Fruit fly (Drosophila melanogaster) whole organism, embryonic: ENCODE results near the gene CG34256.

Source experiments
- Ada2b ChIP-seq: fragments of 200-800 bp; sonication (Bioruptor generic); IDR thresholded peaks from 2 replicates; pipeline ENCODE4 v1.3.6; 2022; ENCODE audit warnings: missing biosample characterization, missing genetic modification characterization
- Awh ChIP-seq: fragments of 200-800 bp; sonication (Bioruptor generic); IDR thresholded peaks from 2 replicates; pipeline ENCODE4, ENCODE4 v1.3.6; 2022; ENCODE audit warnings: missing biosample characterization, missing genetic modification characterization
- C15 ChIP-seq: fragments of 200-800 bp; sonication (Bioruptor generic); IDR thresholded peaks from 3 replicates; pipeline ENCODE4 v1.3.6; 2022; ENCODE audit warnings: missing biosample characterization, missing genetic modification characterization
- CG1024 ChIP-seq: fragments of 200-800 bp; sonication (Bioruptor generic); IDR thresholded peaks from 2 replicates; pipeline ENCODE4 v1.3.6; 2022; ENCODE audit warnings: missing biosample characterization, missing genetic modification characterization
- CG10431 ChIP-seq: fragments of 200-800 bp; sonication (Bioruptor generic); optimal IDR thresholded peaks from 3 replicates; lab custom pipeline; 2018; ENCODE audit warnings: missing biosample characterization, mild to moderate bottlenecking, missing genetic modification characterization
- CG10543 ChIP-seq: fragments of 200-800 bp; sonication (Bioruptor generic); optimal IDR thresholded peaks from 3 replicates; lab custom pipeline; 2017; ENCODE audit warnings: missing biosample characterization, mild to moderate bottlenecking, missing genetic modification characterization, moderate library complexity
- CG12769 ChIP-seq: fragments of 200-800 bp; sonication (Bioruptor generic); optimal IDR thresholded peaks from 2 replicates; lab custom pipeline; 2019; ENCODE audit warnings: missing biosample characterization, mild to moderate bottlenecking, missing genetic modification characterization, moderate library complexity
- CG13424 ChIP-seq: fragments of 200-800 bp; sonication (Bioruptor generic); optimal IDR thresholded peaks from 2 replicates; lab custom pipeline; 2019; ENCODE audit warnings: missing biosample characterization, mild to moderate bottlenecking, missing genetic modification characterization, moderate library complexity
- CG13775 ChIP-seq: fragments of 200-800 bp; sonication (Bioruptor generic); optimal IDR thresholded peaks from 3 replicates; lab custom pipeline; 2017; ENCODE audit warnings: missing biosample characterization, mild to moderate bottlenecking, missing genetic modification characterization
- CG13894 ChIP-seq: fragments of 200-800 bp; sonication (Bioruptor generic); optimal IDR thresholded peaks from 3 replicates; lab custom pipeline; 2018; ENCODE audit warnings: missing biosample characterization, mild to moderate bottlenecking, missing genetic modification characterization, moderate library complexity
- CG14860 ChIP-seq: fragments of 200-800 bp; sonication (Bioruptor generic); IDR thresholded peaks from 3 replicates; pipeline ENCODE4 v1.3.6; 2022; ENCODE audit warnings: missing biosample characterization, missing genetic modification characterization; ENCODE audit not compliant: partially characterized antibody
- CG15011 ChIP-seq: fragments of 200-800 bp; sonication (Bioruptor generic); optimal IDR thresholded peaks from 3 replicates; lab custom pipeline; 2018; ENCODE audit warnings: missing biosample characterization, mild to moderate bottlenecking, missing genetic modification characterization
- CG17612 ChIP-seq: fragments of 200-800 bp; sonication (Bioruptor generic); IDR thresholded peaks from 2 replicates; pipeline ENCODE4 v1.3.6; 2022; ENCODE audit warnings: missing biosample characterization, missing genetic modification characterization
- CG30403 ChIP-seq: fragments of 200-800 bp; sonication (Bioruptor generic); optimal IDR thresholded peaks from 3 replicates; lab custom pipeline; 2016; ENCODE audit warnings: missing biosample characterization, missing genetic modification characterization
- CG32767 ChIP-seq: fragments of 200-800 bp; sonication (Bioruptor generic); IDR thresholded peaks from 2 replicates; pipeline ENCODE4 v1.3.6; 2022; ENCODE audit warnings: missing biosample characterization, missing genetic modification characterization
- CG5245 ChIP-seq: fragments of 200-800 bp; sonication (Bioruptor generic); optimal IDR thresholded peaks from 3 replicates; lab custom pipeline; 2016; ENCODE audit warnings: missing biosample characterization, missing genetic modification characterization
- CG7556 ChIP-seq: fragments of 200-800 bp; sonication (Bioruptor generic); optimal IDR thresholded peaks from 2 replicates; lab custom pipeline; 2017; ENCODE audit warnings: missing biosample characterization, mild to moderate bottlenecking, missing genetic modification characterization
- CG7786 ChIP-seq: fragments of 200-800 bp; sonication (Bioruptor generic); optimal IDR thresholded peaks from 2 replicates; lab custom pipeline; 2016; ENCODE audit warnings: missing biosample characterization, missing genetic modification characterization
- CG7987 ChIP-seq: fragments of 200-800 bp; sonication (Bioruptor generic); optimal IDR thresholded peaks from 2 replicates; lab custom pipeline; 2018; ENCODE audit warnings: missing biosample characterization, mild to moderate bottlenecking, missing genetic modification characterization, moderate library complexity
- CG9437 ChIP-seq: fragments of 200-800 bp; sonication (Bioruptor generic); optimal IDR thresholded peaks from 2 replicates; lab custom pipeline; 2018; ENCODE audit warnings: missing biosample characterization, mild to moderate bottlenecking, missing genetic modification characterization
- D ChIP-seq, 2 experiments: fragments of 200-800 bp in 1 of 2; fragments of >200 bp in 1 of 2; sonication (Bioruptor generic) in 1 of 2; optimal IDR thresholded peaks; 2 replicates in 1 of 2; 3 replicates in 1 of 2; lab custom pipeline; 2017; ENCODE audit warnings: mild to moderate bottlenecking in 1 of 2, missing biosample characterization in 1 of 2, missing genetic modification characterization in 1 of 2, missing genetic modification reagents in 1 of 2
- Deaf1 ChIP-seq: fragments of 200-800 bp; optimal IDR thresholded peaks from 3 replicates; lab custom pipeline; 2019; ENCODE audit warnings: missing biosample characterization, mild to moderate bottlenecking, missing genetic modification characterization, moderate library complexity
- H2.0 ChIP-seq: fragments of 200-800 bp; sonication (Bioruptor generic); IDR thresholded peaks from 2 replicates; pipeline ENCODE4 v1.3.6; 2022; ENCODE audit warnings: missing biosample characterization, missing genetic modification characterization
- Jarid2 ChIP-seq: fragments of 200-800 bp; sonication (Bioruptor generic); optimal IDR thresholded peaks from 3 replicates; lab custom pipeline; 2017; ENCODE audit warnings: mild to moderate bottlenecking, missing biosample characterization, missing genetic modification reagents, missing genetic modification characterization
- Med ChIP-seq: fragments of 200-800 bp; sonication (Bioruptor generic); peaks from one replicate; lab custom pipeline; 2016; ENCODE audit warnings: missing biosample characterization, missing genetic modification characterization, mild to moderate bottlenecking, inconsistent platforms, moderate library complexity
- Nf-YC ChIP-seq: fragments of 200-800 bp; optimal IDR thresholded peaks from 3 replicates; lab custom pipeline; 2019; ENCODE audit warnings: missing biosample characterization, mild to moderate bottlenecking, missing genetic modification characterization, moderate library complexity
- Pdp1 ChIP-seq, 2 experiments: fragments of 200-800 bp; sonication (Bioruptor generic); optimal IDR thresholded peaks; 3 replicates each; lab custom pipeline; 2016; ENCODE audit warnings: missing biosample characterization in 2 of 2, missing genetic modification characterization in 2 of 2, mild to moderate bottlenecking in 1 of 2, moderate library complexity in 1 of 2
- amos ChIP-seq: fragments of 200-800 bp; sonication (Bioruptor generic); IDR thresholded peaks from 2 replicates; pipeline ENCODE4 v1.3.6; 2022; ENCODE audit warnings: missing biosample characterization, missing genetic modification characterization; ENCODE audit not compliant: partially characterized antibody
- caup ChIP-seq: fragments of 200-800 bp; sonication (Bioruptor generic); optimal IDR thresholded peaks from 3 replicates; lab custom pipeline; 2017; ENCODE audit warnings: missing biosample characterization, mild to moderate bottlenecking, missing genetic modification characterization, moderate library complexity; ENCODE audit not compliant: severe bottlenecking
- cg ChIP-seq: fragments of 200-800 bp; sonication (Bioruptor generic); optimal IDR thresholded peaks from 3 replicates; lab custom pipeline; 2019; ENCODE audit warnings: missing biosample characterization, mild to moderate bottlenecking, missing genetic modification characterization, moderate library complexity
- chinmo ChIP-seq: fragments of 200-800 bp; sonication (Bioruptor generic); IDR thresholded peaks from 4 replicates; pipeline ENCODE4 v1.3.6; 2022; ENCODE audit warnings: missing biosample characterization, missing genetic modification characterization; ENCODE audit not compliant: partially characterized antibody
- crol ChIP-seq: fragments of 200-800 bp; sonication (Bioruptor generic); IDR thresholded peaks from 2 replicates; pipeline ENCODE4 v1.3.6; 2022; ENCODE audit warnings: missing biosample characterization, missing genetic modification characterization
- da ChIP-seq: fragments of 200-800 bp; sonication (Bioruptor generic); optimal IDR thresholded peaks from 2 replicates; lab custom pipeline; 2016; ENCODE audit warnings: missing biosample characterization, missing genetic modification characterization
- fd64A ChIP-seq: fragments of 200-800 bp; sonication (Bioruptor generic); optimal IDR thresholded peaks from 3 replicates; lab custom pipeline; 2018; ENCODE audit warnings: missing biosample characterization, mild to moderate bottlenecking, missing genetic modification characterization
- ftz-f1 ChIP-seq: fragments of 200-800 bp; sonication (Bioruptor generic); optimal IDR thresholded peaks from 2 replicates; lab custom pipeline; 2016; ENCODE audit warnings: missing biosample characterization, missing genetic modification characterization
- hth ChIP-seq: fragments of >200 bp; optimal IDR thresholded peaks from 2 replicates; lab custom pipeline; 2017; ENCODE audit warnings: inconsistent platforms
- inv ChIP-seq: fragments of 200-800 bp; sonication (Bioruptor generic); IDR thresholded peaks from 2 replicates; pipeline ENCODE4 v1.3.6; 2022; ENCODE audit warnings: missing biosample characterization, missing genetic modification characterization; ENCODE audit not compliant: partially characterized antibody
- mirr ChIP-seq: fragments of 200-800 bp; sonication (Bioruptor generic); optimal IDR thresholded peaks from 3 replicates; lab custom pipeline; 2018; ENCODE audit warnings: missing biosample characterization, mild to moderate bottlenecking, missing genetic modification characterization
- mld ChIP-seq: fragments of 200-800 bp; sonication (Bioruptor generic); IDR thresholded peaks from 3 replicates; pipeline ENCODE4 v1.3.6; 2022; ENCODE audit warnings: missing biosample characterization, missing genetic modification characterization; ENCODE audit not compliant: partially characterized antibody
- otp ChIP-seq: fragments of 200-800 bp; sonication (Bioruptor generic); IDR thresholded peaks from 3 replicates; pipeline ENCODE4, ENCODE4 v1.3.6; 2022; ENCODE audit warnings: missing biosample characterization, missing genetic modification characterization
- pb ChIP-seq: fragments of 200-800 bp; sonication (Bioruptor generic); optimal IDR thresholded peaks from 3 replicates; lab custom pipeline; 2016; ENCODE audit warnings: missing biosample characterization, missing genetic modification characterization
- pnt ChIP-seq: fragments of 200-800 bp; sonication (Bioruptor generic); optimal IDR thresholded peaks from 3 replicates; lab custom pipeline; 2016; ENCODE audit warnings: missing biosample characterization, missing genetic modification characterization
- prd ChIP-seq, 3 experiments: fragments of >200 bp in 2 of 3; fragments of 200-800 bp in 1 of 3; sonication (Bioruptor generic) in 1 of 3; optimal IDR thresholded peaks in 2 of 3; IDR thresholded peaks in 1 of 3; 2 replicates in 2 of 3; 3 replicates in 1 of 3; pipeline versions ENCODE4 v1.3.6 to Lab custom; 2017 to 2022; ENCODE audit warnings: missing biosample characterization in 1 of 3, missing genetic modification characterization in 1 of 3
- rib ChIP-seq: fragments of 200-800 bp; sonication (Bioruptor generic); IDR thresholded peaks from 2 replicates; pipeline ENCODE4 v1.3.6; 2022; ENCODE audit warnings: missing biosample characterization, missing genetic modification characterization
- salm ChIP-seq: fragments of 200-800 bp; sonication (Bioruptor generic); optimal IDR thresholded peaks from 2 replicates; lab custom pipeline; 2018; ENCODE audit warnings: missing biosample characterization, mild to moderate bottlenecking, missing genetic modification characterization
- scrt ChIP-seq: fragments of 200-800 bp; sonication (Bioruptor generic); optimal IDR thresholded peaks from 2 replicates; lab custom pipeline; 2018; ENCODE audit warnings: missing biosample characterization, mild to moderate bottlenecking, missing genetic modification characterization, moderate library complexity
- sd ChIP-seq: fragments of 200-800 bp; sonication (Bioruptor generic); optimal IDR thresholded peaks from 3 replicates; lab custom pipeline; 2018; ENCODE audit warnings: missing biosample characterization, mild to moderate bottlenecking, missing genetic modification characterization, moderate library complexity
- tap ChIP-seq: fragments of 200-800 bp; optimal IDR thresholded peaks from 3 replicates; lab custom pipeline; 2019; ENCODE audit warnings: missing biosample characterization, mild to moderate bottlenecking, missing genetic modification characterization, moderate library complexity
- vvl ChIP-seq: fragments of 200-800 bp; sonication (Bioruptor generic); IDR thresholded peaks from 2 replicates; pipeline ENCODE4 v1.3.6; 2022; ENCODE audit warnings: missing biosample characterization, missing genetic modification characterization
- zfh1 ChIP-seq: fragments of 200-800 bp; sonication (Bioruptor generic); IDR thresholded peaks from 3 replicates; pipeline ENCODE4 v1.3.6; 2022; ENCODE audit warnings: missing biosample characterization, missing genetic modification characterization

Gene CG34256

dm6 chr3L:19014802-19015201 lies 25.2 kb upstream of the CG34256 start:
- TF ChIP-seq tap (tag; lab: Kevin White, UChicago) (no peak), CG7786 (GFP tag; lab: Kevin White, UChicago) (no peak), amos (GFP tag; lab: Robert Waterston, UW) (no peak), Pdp1 (GFP tag; optimal IDR thresholded peaks at IDR 0.05; lab: Kevin White, UChicago) (no peak), Med (peak; percentile 8), pnt (GFP tag; lab: Kevin White, UChicago) (no peak), Deaf1 (no peak), Jarid2 (no peak), CG15011 (GFP tag; lab: Kevin White, UChicago) (no peak), fd64A (no peak), sd (tag; lab: Kevin White, UChicago) (peak; percentile 51), mld (GFP tag; lab: Robert Waterston, UW) (no peak), otp (GFP tag; lab: Robert Waterston, UW) (peak; percentile 51; the same call in 1 of the 3 replicates), salm (no peak), vvl (GFP tag; lab: Robert Waterston, UW) (peak; percentile 11; the same call in 1 of the 2 replicates), CG30403 (GFP tag; lab: Kevin White, UChicago) (no peak), chinmo (GFP tag; lab: Robert Waterston, UW) (peak; percentile 73; the same call in 2 of the 4 replicates), CG10431 (GFP tag; lab: Kevin White, UChicago) (peak; percentile 71), rib (0 out of 2 replicates have a peak, but pooled peaks have one; percentile 15), CG1024 (GFP tag; lab: Robert Waterston, UW) (no peak), crol (GFP tag; lab: Robert Waterston, UW) (peak; percentile 43; the same call in 1 of the 2 replicates), zfh1 (GFP tag; lab: Robert Waterston, UW) (0 out of 3 replicates have a peak, but pooled peaks have one; percentile 22), Awh (GFP tag; lab: Robert Waterston, UW) (peak; percentile 75), cg (no peak), da (GFP tag; lab: Kevin White, UChicago) (no peak), ftz-f1 (no peak), CG10543 (GFP tag; lab: Kevin White, UChicago) (peak; percentile 10), CG12769 (peak; percentile 20), CG14860 (GFP tag; lab: Robert Waterston, UW) (no peak), Nf-YC (tag; lab: Kevin White, UChicago) (no peak), mirr (GFP tag; lab: Kevin White, UChicago) (peak; percentile 70), H2.0 (GFP tag; lab: Robert Waterston, UW) (no peak), CG17612 (GFP tag; lab: Robert Waterston, UW) (no peak), C15 (GFP tag; lab: Robert Waterston, UW) (no peak), CG13894 (tag; lab: Kevin White, UChicago) (peak; percentile 12)
- TF ChIP-seq, all 482 proteins: peak for 14

- no peak for TF ChIP-seq inv (GFP tag; lab: Robert Waterston, UW)
- no peak for TF ChIP-seq hth (lab: Kevin White, UChicago)
- TF ChIP-seq CG32767 (GFP tag; lab: Robert Waterston, UW): no peak
- no peak for TF ChIP-seq Ada2b (GFP tag; lab: Robert Waterston, UW)
- no peak for TF ChIP-seq CG13775
- TF ChIP-seq scrt (GFP tag; lab: Kevin White, UChicago): no peak
- no peak for TF ChIP-seq pb (GFP tag; lab: Kevin White, UChicago)
- TF ChIP-seq D (optimal IDR thresholded peaks at IDR 0.05; lab: Kevin White, UChicago): no peak
- TF ChIP-seq D (GFP tag; optimal IDR thresholded peaks at IDR 0.05; lab: Kevin White, UChicago): no peak
- TF ChIP-seq CG5245 (GFP tag; lab: Kevin White, UChicago): no peak
- TF ChIP-seq CG13424 (tag; lab: Kevin White, UChicago): no peak
- no peak for TF ChIP-seq CG7987 (GFP tag; lab: Kevin White, UChicago)
- no peak for TF ChIP-seq caup (GFP tag; lab: Kevin White, UChicago)
- TF ChIP-seq CG7556 (GFP tag; lab: Kevin White, UChicago): no peak
- peak; percentile 44 for TF ChIP-seq CG12769
- no peak for TF ChIP-seq CG9437
- no peak for TF ChIP-seq prd (optimal IDR thresholded peaks at IDR 0.05; lab: Kevin White, UChicago)
- no peak for TF ChIP-seq prd (GFP tag; IDR thresholded peaks at IDR 0.05; lab: Robert Waterston, UW)
Observed at dm6 chr3L:19014090-19014489, 24.5 kb upstream of the CG34256 start.
